Worm (Caenorhabditis elegans) whole organism, L3 larva: ENCODE results near the gene F19B2.7.

Experiments used
- R02D3.7 ChIP-seq: fragments of 150-350 bp; optimal IDR thresholded peaks from 2 replicates; lab custom pipeline; 2014; ENCODE audit warnings: missing biosample characterization, missing genetic modification characterization
- aly-2 ChIP-seq: fragments of 150-350 bp; optimal IDR thresholded peaks from 2 replicates; lab custom pipeline; 2014; ENCODE audit warnings: missing biosample characterization, missing genetic modification characterization
- ama-1 ChIP-seq: fragments of 150-350 bp; optimal IDR thresholded peaks from 2 replicates; lab custom pipeline; 2018
- ceh-16 ChIP-seq: sonication (generic microtip); optimal IDR thresholded peaks from 2 replicates; lab custom pipeline; 2017; ENCODE audit warnings: missing biosample characterization, missing genetic modification characterization
- ceh-28 ChIP-seq: fragments of 150-350 bp; optimal IDR thresholded peaks from 2 replicates; lab custom pipeline; 2014; ENCODE audit warnings: missing biosample characterization, missing genetic modification reagents, missing genetic modification characterization
- ceh-82 ChIP-seq: fragments of 150-350 bp; optimal IDR thresholded peaks from 2 replicates; lab custom pipeline; 2014; ENCODE audit warnings: missing biosample characterization, missing genetic modification characterization
- egl-27 ChIP-seq: sonication (generic microtip); optimal IDR thresholded peaks from 4 replicates; lab custom pipeline; 2017; ENCODE audit warnings: missing biosample characterization, missing genetic modification reagents, missing genetic modification characterization
- egl-5 ChIP-seq: fragments of 150-350 bp; optimal IDR thresholded peaks from 2 replicates; lab custom pipeline; 2017; ENCODE audit warnings: missing biosample characterization, missing genetic modification reagents, missing genetic modification characterization, inconsistent platforms
- elt-1 ChIP-seq: fragments of 150-350 bp; optimal IDR thresholded peaks from 2 replicates; lab custom pipeline; 2014; ENCODE audit warnings: missing biosample characterization, missing genetic modification characterization
- elt-2 ChIP-seq: sonication (generic microtip); optimal IDR thresholded peaks from 2 replicates; lab custom pipeline; 2016; ENCODE audit warnings: missing genetic modification reagents, mild to moderate bottlenecking, missing genetic modification characterization, missing compliant biosample characterization
- elt-3 ChIP-seq, 3 experiments: fragments of 150-350 bp in 1 of 3; sonication (generic microtip) in 2 of 3; optimal IDR thresholded peaks; 2 replicates in 2 of 3; 4 replicates in 1 of 3; lab custom pipeline; 2014 to 2017; ENCODE audit warnings: missing biosample characterization in 3 of 3, missing genetic modification characterization in 3 of 3
- eor-1 ChIP-seq, 2 experiments: fragments of 150-350 bp; optimal IDR thresholded peaks; 2 replicates each; lab custom pipeline; 2014 to 2018; ENCODE audit warnings: missing biosample characterization in 2 of 2, missing genetic modification characterization in 2 of 2
- fos-1 ChIP-seq: fragments of 150-350 bp; optimal IDR thresholded peaks from 2 replicates; lab custom pipeline; 2014; ENCODE audit warnings: missing biosample characterization, missing genetic modification characterization
- jun-1 ChIP-seq: fragments of 150-350 bp; optimal IDR thresholded peaks from 2 replicates; lab custom pipeline; 2014; ENCODE audit warnings: missing biosample characterization, missing genetic modification reagents, missing genetic modification characterization
- lin-15B ChIP-seq: fragments of 150-350 bp; optimal IDR thresholded peaks from 2 replicates; lab custom pipeline; 2014; ENCODE audit warnings: missing biosample characterization, missing genetic modification characterization
- lin-39 ChIP-seq: fragments of 150-350 bp; optimal IDR thresholded peaks from 2 replicates; lab custom pipeline; 2018; ENCODE audit warnings: missing biosample characterization, missing genetic modification reagents, missing genetic modification characterization
- lsy-12 ChIP-seq: sonication (generic microtip); optimal IDR thresholded peaks from 2 replicates; lab custom pipeline; 2016; ENCODE audit warnings: mild to moderate bottlenecking, missing genetic modification characterization, missing compliant biosample characterization
- mdl-1 ChIP-seq: fragments of 150-350 bp; optimal IDR thresholded peaks from 2 replicates; lab custom pipeline; 2014; ENCODE audit warnings: missing biosample characterization, missing genetic modification characterization
- nfya-1 ChIP-seq: sonication (generic microtip); optimal IDR thresholded peaks from 2 replicates; lab custom pipeline; 2017; ENCODE audit warnings: missing genetic modification characterization, mild to moderate bottlenecking, missing compliant biosample characterization, antibody characterized with exemption, moderate library complexity; ENCODE audit not compliant: insufficient read depth
- nhr-12 ChIP-seq: fragments of 150-350 bp; optimal IDR thresholded peaks from 2 replicates; lab custom pipeline; 2014; ENCODE audit warnings: missing biosample characterization, missing genetic modification characterization
- nhr-23 ChIP-seq: fragments of 150-350 bp; optimal IDR thresholded peaks from 2 replicates; lab custom pipeline; 2014; ENCODE audit warnings: missing biosample characterization, missing genetic modification reagents, missing genetic modification characterization
- nhr-25 ChIP-seq: sonication (generic microtip); optimal IDR thresholded peaks from 2 replicates; lab custom pipeline; 2017; ENCODE audit warnings: missing biosample characterization, missing genetic modification characterization
- nhr-77 ChIP-seq: fragments of 150-350 bp; optimal IDR thresholded peaks from 2 replicates; lab custom pipeline; 2014; ENCODE audit warnings: missing biosample characterization, missing genetic modification characterization
- pha-4 ChIP-seq: fragments of 150-350 bp; optimal IDR thresholded peaks from 2 replicates; lab custom pipeline; 2014; ENCODE audit warnings: missing biosample characterization, missing genetic modification reagents, missing genetic modification characterization
- pqm-1 ChIP-seq: fragments of 150-350 bp; optimal IDR thresholded peaks from 2 replicates; lab custom pipeline; 2017; ENCODE audit warnings: missing biosample characterization, missing genetic modification characterization, inconsistent platforms
- sea-2 ChIP-seq: fragments of 150-350 bp; sonication (generic microtip); optimal IDR thresholded peaks from 4 replicates; lab custom pipeline; 2014; ENCODE audit warnings: missing biosample characterization, missing genetic modification reagents, missing genetic modification characterization
- skn-1 ChIP-seq: fragments of 150-350 bp; optimal IDR thresholded peaks from 2 replicates; lab custom pipeline; 2014; ENCODE audit warnings: missing biosample characterization, missing genetic modification characterization
- unc-62 ChIP-seq: fragments of 150-350 bp; sonication (generic microtip); optimal IDR thresholded peaks from 4 replicates; lab custom pipeline; 2014; ENCODE audit warnings: missing biosample characterization, missing genetic modification reagents, missing genetic modification characterization
- zag-1 ChIP-seq: fragments of 150-350 bp; optimal IDR thresholded peaks from 2 replicates; lab custom pipeline; 2014; ENCODE audit warnings: missing biosample characterization, missing genetic modification characterization
- ztf-11 ChIP-seq: fragments of 150-350 bp; optimal IDR thresholded peaks from 2 replicates; lab custom pipeline; 2014; ENCODE audit warnings: missing biosample characterization, missing genetic modification characterization
- ztf-4 ChIP-seq: fragments of 150-350 bp; optimal IDR thresholded peaks from 2 replicates; lab custom pipeline; 2014; ENCODE audit warnings: missing biosample characterization, missing genetic modification characterization

F19B2.7 gene

ce11 chrV:20151855-20152254, 323 bp downstream of the F19B2.7 start:
- TF ChIP-seq ceh-16 (no peak), jun-1 (tag; lab: Kevin White, UChicago) (no peak)

ce11 chrV:20158223-20158622, 6.7 kb downstream of the F19B2.7 start, which contains the start of gene F19B2.6:
TSS of gene F19B2.6 (plus strand) at chrV:20158523.
- TF ChIP-seq aly-2 (tag; lab: Kevin White, UChicago) (no peak), nhr-77 (tag; lab: Kevin White, UChicago) (no peak), ztf-11 (no peak), jun-1 (tag; lab: Kevin White, UChicago) (no peak), sea-2 (no peak)
- TF ChIP-seq, all 47 proteins: peak for 0

- TF ChIP-seq fos-1 (tag; lab: Kevin White, UChicago) (no peak), egl-5 (no peak), ztf-4 (tag; lab: Kevin White, UChicago) (no peak), lsy-12 (tag; lab: Kevin White, UChicago) (no peak), lin-15B (tag; lab: Kevin White, UChicago) (no peak)
Measured at ce11 chrV:20161781-20162289, 10.3 kb downstream of the F19B2.7 start.

ce11 chrV:20162290-20163104, 11.0 kb downstream of the F19B2.7 start:
- TF ChIP-seq pha-4 = peak; percentile 43
- TF ChIP-seq nfya-1 (tag; lab: Kevin White, UChicago) = no peak
- peak; percentile 77 for TF ChIP-seq ama-1
- TF ChIP-seq elt-3 (tag; optimal IDR thresholded peaks at IDR 0.05; lab: Kevin White, UChicago) = no peak
- peak; percentile 12 for TF ChIP-seq ceh-28
- TF ChIP-seq elt-2 (tag; lab: Kevin White, UChicago) = peak; percentile 65

- TF ChIP-seq ama-1 = peak; percentile 77
- no peak for TF ChIP-seq pha-4
Measured at ce11 chrV:20163105-20163449, 11.5 kb downstream of the F19B2.7 start.

- TF ChIP-seq sea-2 = no peak
- TF ChIP-seq R02D3.7 = no peak
- TF ChIP-seq pha-4 = peak; percentile 43
- no peak for TF ChIP-seq ceh-82
- TF ChIP-seq lsy-12 (tag; lab: Kevin White, UChicago) = peak; percentile 77
- peak; percentile 99 for TF ChIP-seq elt-2 (tag; lab: Kevin White, UChicago)
- peak; percentile 13 for TF ChIP-seq nfya-1 (tag; lab: Kevin White, UChicago)
- TF ChIP-seq ama-1 = peak; percentile 89
- TF ChIP-seq pqm-1 (tag; lab: Kevin White, UChicago) = peak; percentile 73
- TF ChIP-seq fos-1 (tag; lab: Kevin White, UChicago) = peak; percentile 8
- peak; percentile 74 for TF ChIP-seq jun-1 (tag; lab: Kevin White, UChicago)
- TF ChIP-seq elt-1 (tag; lab: Kevin White, UChicago) = no peak
- TF ChIP-seq, all 47 proteins: peak for 8
Measured at ce11 chrV:20164059-20164892, 12.7 kb downstream of the F19B2.7 start, which contains the start of gene F19B2.5. TSS of gene F19B2.5 (minus strand) at chrV:20164165.

ce11 chrV:20165808-20166207, 14.3 kb downstream of the F19B2.7 start:
- peak; percentile 71 for TF ChIP-seq elt-2 (tag; lab: Kevin White, UChicago)
- no peak for TF ChIP-seq mdl-1 (tag; lab: Kevin White, UChicago)
- TF ChIP-seq skn-1 = peak; percentile 90
- no peak for TF ChIP-seq ztf-4 (tag; lab: Kevin White, UChicago)

- TF ChIP-seq zag-1 (no peak), eor-1 (tag; optimal IDR thresholded peaks at IDR 0.05; lab: Kevin White, UChicago) (no peak), R02D3.7 (no peak), unc-62 (GFP tag; lab: Kevin White, UChicago) (no peak), egl-5 (no peak), nhr-23 (tag; lab: Kevin White, UChicago) (no peak), pqm-1 (tag; lab: Kevin White, UChicago) (no peak), nhr-25 (tag; lab: Kevin White, UChicago) (no peak), egl-27 (tag; lab: Kevin White, UChicago) (no peak), lin-39 (no peak), ztf-11 (no peak), nhr-12 (tag; lab: Kevin White, UChicago) (no peak)
Measured at ce11 chrV:20171941-20172340, 20.4 kb downstream of the F19B2.7 start, which contains the start of gene srw-39. TSS of gene srw-39 (minus strand) at chrV:20172041.
